Worm (Caenorhabditis elegans) whole organism, L4 larva: Measurements from ENCODE around the gene wht-7.

Experiments used
- R02D3.7 ChIP-seq: fragments of 150-350 bp; sonication (generic microtip); optimal IDR thresholded peaks from 3 replicates; lab custom pipeline; 2014; ENCODE audit warnings: missing biosample characterization, missing genetic modification characterization
- aly-2 ChIP-seq: sonication (generic microtip); optimal IDR thresholded peaks from 2 replicates; lab custom pipeline; 2018; ENCODE audit warnings: missing biosample characterization, missing genetic modification characterization
- daf-12 ChIP-seq: fragments of 150-350 bp; optimal IDR thresholded peaks from 2 replicates; lab custom pipeline; 2014; ENCODE audit warnings: missing biosample characterization, missing genetic modification reagents, missing genetic modification characterization
- egl-27 ChIP-seq: sonication (generic microtip); optimal IDR thresholded peaks from 3 replicates; lab custom pipeline; 2017; ENCODE audit warnings: missing biosample characterization, missing genetic modification reagents, missing genetic modification characterization
- nhr-11 ChIP-seq: fragments of 150-350 bp; optimal IDR thresholded peaks from 2 replicates; lab custom pipeline; 2014; ENCODE audit warnings: missing biosample characterization, missing genetic modification characterization
- nhr-111 ChIP-seq: fragments of 200-800 bp; sonication (Bioruptor generic); optimal IDR thresholded peaks from 2 replicates; lab custom pipeline; 2018; ENCODE audit warnings: mild to moderate bottlenecking, missing genetic modification characterization, missing compliant biosample characterization

DNA sequence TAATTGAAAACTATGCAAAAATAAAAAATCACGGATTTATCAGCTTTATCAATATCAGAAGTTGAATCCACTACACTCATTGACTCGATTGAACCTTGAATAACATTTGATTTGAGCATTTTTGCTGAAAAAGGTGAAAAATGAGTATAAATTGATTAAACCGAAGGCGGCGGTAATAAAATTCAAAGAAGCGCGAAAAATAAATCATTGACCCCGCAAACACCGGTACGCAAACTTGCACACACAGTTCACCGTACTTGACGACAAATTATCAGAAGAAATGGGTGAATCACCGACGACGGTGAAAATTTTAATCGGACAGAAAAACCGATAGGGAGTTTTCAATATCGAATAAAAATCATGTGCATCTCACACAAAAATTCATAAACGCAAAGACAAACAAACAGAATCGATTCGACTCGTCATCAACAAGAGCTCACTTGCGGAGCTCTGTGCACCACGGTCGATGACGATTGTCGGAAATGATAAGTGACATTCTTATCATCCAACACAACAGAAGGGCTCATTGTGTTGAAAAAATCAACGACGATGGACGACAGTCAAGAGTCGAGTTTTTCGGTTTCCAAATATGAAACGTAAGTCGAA lies at the start of gene wht-7, which contains the start of gene Y42G9A.1:
- no peak for TF ChIP-seq nhr-111 (GFP tag; lab: Kevin White, UChicago)
- TF ChIP-seq daf-12, result no peak
- no peak for TF ChIP-seq nhr-11 (tag; lab: Kevin White, UChicago)
- TF ChIP-seq aly-2 (tag; lab: Kevin White, UChicago), result no peak
- no peak for TF ChIP-seq R02D3.7 (tag; lab: Kevin White, UChicago)
- no peak for TF ChIP-seq egl-27 (tag; lab: Kevin White, UChicago)
